Worm (Caenorhabditis elegans) whole organism, L3 larva: Measurements from ENCODE around the gene faah-4.

Source experiments
- ZK546.5 ChIP-seq: sonication (generic microtip); optimal IDR thresholded peaks from 2 replicates; lab custom pipeline; 2017; ENCODE audit warnings: missing biosample characterization, missing genetic modification characterization
- ceh-82 ChIP-seq: fragments of 150-350 bp; optimal IDR thresholded peaks from 2 replicates; lab custom pipeline; 2014; ENCODE audit warnings: missing biosample characterization, missing genetic modification characterization
- egl-27 ChIP-seq: sonication (generic microtip); optimal IDR thresholded peaks from 4 replicates; lab custom pipeline; 2017; ENCODE audit warnings: missing biosample characterization, missing genetic modification reagents, missing genetic modification characterization
- fkh-10 ChIP-seq: sonication (generic microtip); optimal IDR thresholded peaks from 2 replicates; lab custom pipeline; 2017; ENCODE audit warnings: missing biosample characterization, missing genetic modification reagents, missing genetic modification characterization
- fos-1 ChIP-seq: fragments of 150-350 bp; optimal IDR thresholded peaks from 2 replicates; lab custom pipeline; 2014; ENCODE audit warnings: missing biosample characterization, missing genetic modification characterization
- lin-15B ChIP-seq: fragments of 150-350 bp; optimal IDR thresholded peaks from 2 replicates; lab custom pipeline; 2014; ENCODE audit warnings: missing biosample characterization, missing genetic modification characterization
- mdl-1 ChIP-seq: fragments of 150-350 bp; optimal IDR thresholded peaks from 2 replicates; lab custom pipeline; 2014; ENCODE audit warnings: missing biosample characterization, missing genetic modification characterization
- nhr-11 ChIP-seq: fragments of 150-350 bp; optimal IDR thresholded peaks from 2 replicates; lab custom pipeline; 2014; ENCODE audit warnings: missing biosample characterization, missing genetic modification characterization
- nhr-28 ChIP-seq: fragments of 150-350 bp; optimal IDR thresholded peaks from 2 replicates; lab custom pipeline; 2014; ENCODE audit warnings: missing biosample characterization, missing genetic modification characterization
- unc-39 ChIP-seq: sonication (generic microtip); optimal IDR thresholded peaks from 4 replicates; lab custom pipeline; 2017; ENCODE audit warnings: missing biosample characterization, missing genetic modification characterization
- unc-62 ChIP-seq: fragments of 150-350 bp; sonication (generic microtip); optimal IDR thresholded peaks from 4 replicates; lab custom pipeline; 2014; ENCODE audit warnings: missing biosample characterization, missing genetic modification reagents, missing genetic modification characterization
- zag-1 ChIP-seq: fragments of 150-350 bp; optimal IDR thresholded peaks from 2 replicates; lab custom pipeline; 2014; ENCODE audit warnings: missing biosample characterization, missing genetic modification characterization

- TF ChIP-seq fkh-10 (no peak), nhr-28 (tag; lab: Kevin White, UChicago) (no peak), nhr-11 (no peak), lin-15B (tag; lab: Kevin White, UChicago) (no peak), fos-1 (tag; lab: Kevin White, UChicago) (no peak), zag-1 (tag; lab: Kevin White, UChicago) (no peak), unc-62 (GFP tag; lab: Kevin White, UChicago) (no peak), ZK546.5 (tag; lab: Kevin White, UChicago) (no peak), ceh-82 (tag; lab: Kevin White, UChicago) (no peak), mdl-1 (tag; lab: Kevin White, UChicago) (no peak), egl-27 (tag; lab: Kevin White, UChicago) (no peak), unc-39 (tag; lab: Kevin White, UChicago) (no peak)
Measured at ce11 chrIII:11902782-11903181, 6.9 kb downstream of the faah-4 start.
